Worm (Caenorhabditis elegans) whole organism, L4 larva: Measurements from ENCODE around the gene C31C9.6.

ENCODE experiments used
- D1046.2 ChIP-seq: fragments of 200-800 bp; sonication (Bioruptor generic); IDR thresholded peaks from 2 replicates; pipeline ENCODE4 v1.3.6; 2022; ENCODE audit warnings: missing genetic modification characterization, missing compliant biosample characterization
- F10B5.3 ChIP-seq: sonication (generic microtip); optimal IDR thresholded peaks from 2 replicates; lab custom pipeline; 2016; ENCODE audit warnings: mild to moderate bottlenecking, missing genetic modification characterization, missing compliant biosample characterization
- F49E8.2 ChIP-seq: sonication (generic microtip); optimal IDR thresholded peaks from 2 replicates; lab custom pipeline; 2016; ENCODE audit warnings: missing compliant biosample characterization, mild to moderate bottlenecking, missing genetic modification characterization, borderline replicate concordance
- T20F7.1 ChIP-seq: fragments of 200-800 bp; sonication (Bioruptor generic); optimal IDR thresholded peaks from 2 replicates; lab custom pipeline; 2018; ENCODE audit warnings: mild to moderate bottlenecking, missing genetic modification characterization, missing compliant biosample characterization
- Y105C5A.15 ChIP-seq: fragments of 200-800 bp; sonication (Bioruptor generic); IDR thresholded peaks from 2 replicates; pipeline ENCODE4 v1.3.6; 2022; ENCODE audit warnings: missing genetic modification characterization, missing compliant biosample characterization
- aha-1 ChIP-seq: fragments of 150-350 bp; peaks from one replicate; lab custom pipeline; 2014; ENCODE audit warnings: missing biosample characterization, missing genetic modification characterization
- aly-2 ChIP-seq: sonication (generic microtip); optimal IDR thresholded peaks from 2 replicates; lab custom pipeline; 2018; ENCODE audit warnings: missing biosample characterization, missing genetic modification characterization
- ceh-20 ChIP-seq: fragments of 200-800 bp; sonication (Bioruptor generic); IDR thresholded peaks from 2 replicates; pipeline ENCODE4 v1.3.6; 2022; ENCODE audit warnings: missing genetic modification reagents, missing genetic modification characterization, missing compliant biosample characterization
- ceh-28 ChIP-seq: fragments of 150-350 bp; optimal IDR thresholded peaks from 2 replicates; lab custom pipeline; 2014; ENCODE audit warnings: missing biosample characterization, missing genetic modification reagents, missing genetic modification characterization
- ceh-82 ChIP-seq: sonication (generic microtip); optimal IDR thresholded peaks from 2 replicates; lab custom pipeline; 2017; ENCODE audit warnings: missing biosample characterization, missing genetic modification characterization
- cey-2 ChIP-seq: sonication (generic microtip); optimal IDR thresholded peaks from 3 replicates; lab custom pipeline; 2017; ENCODE audit warnings: missing genetic modification characterization, mild to moderate bottlenecking, missing compliant biosample characterization, antibody characterized with exemption, borderline replicate concordance; ENCODE audit not compliant: insufficient read depth
- dmd-6 ChIP-seq: fragments of 200-800 bp; sonication (Bioruptor generic); IDR thresholded peaks from 2 replicates; pipeline ENCODE4 v1.3.6; 2022; ENCODE audit warnings: missing genetic modification reagents, missing genetic modification characterization, missing compliant biosample characterization
- hlh-11 ChIP-seq: fragments of 200-800 bp; sonication (Bioruptor generic); optimal IDR thresholded peaks from 2 replicates; lab custom pipeline; 2018; ENCODE audit warnings: mild to moderate bottlenecking, missing genetic modification characterization, missing compliant biosample characterization
- hlh-30 ChIP-seq: sonication (generic microtip); optimal IDR thresholded peaks from 2 replicates; lab custom pipeline; 2017; ENCODE audit warnings: antibody characterized with exemption, mild to moderate bottlenecking, missing genetic modification characterization, missing compliant biosample characterization; ENCODE audit not compliant: insufficient read depth
- hmg-1.1 ChIP-seq: fragments of 200-800 bp; sonication (Bioruptor generic); IDR thresholded peaks from 2 replicates; pipeline ENCODE4 v1.3.6; 2022; ENCODE audit warnings: missing genetic modification reagents, missing genetic modification characterization, missing compliant biosample characterization
- jun-1 ChIP-seq: fragments of 150-350 bp; optimal IDR thresholded peaks from 2 replicates; lab custom pipeline; 2014; ENCODE audit warnings: missing biosample characterization, missing genetic modification reagents, missing genetic modification characterization
- lim-7 ChIP-seq: fragments of 200-800 bp; sonication (Bioruptor generic); IDR thresholded peaks from 2 replicates; pipeline ENCODE4 v1.3.6; 2022; ENCODE audit warnings: missing genetic modification characterization, missing compliant biosample characterization
- lin-29 ChIP-seq: fragments of 200-800 bp; sonication (Bioruptor generic); IDR thresholded peaks from 2 replicates; pipeline ENCODE4 v1.3.6; 2022; ENCODE audit warnings: missing genetic modification reagents, missing genetic modification characterization, missing compliant biosample characterization
- lsy-2 ChIP-seq, 2 experiments: fragments of 150-350 bp in 1 of 2; sonication (generic microtip) in 1 of 2; optimal IDR thresholded peaks; 2 replicates each; lab custom pipeline; 2014 to 2017; ENCODE audit warnings: missing biosample characterization in 2 of 2, missing genetic modification characterization in 2 of 2
- mdl-1 ChIP-seq, 2 experiments: fragments of 150-350 bp in 1 of 2; sonication (generic microtip) in 1 of 2; optimal IDR thresholded peaks; 2 replicates each; lab custom pipeline; 2014 to 2017; ENCODE audit warnings: missing biosample characterization in 2 of 2, missing genetic modification characterization in 2 of 2
- mdt-29 ChIP-seq: fragments of 200-800 bp; sonication (Bioruptor generic); IDR thresholded peaks from 2 replicates; pipeline ENCODE4 v1.3.6; 2022; ENCODE audit warnings: missing genetic modification reagents, missing genetic modification characterization, missing compliant biosample characterization
- mxl-2 ChIP-seq: fragments of 200-800 bp; sonication (Bioruptor generic); conservative IDR thresholded peaks from 2 replicates; pipeline ENCODE4 v1.3.6; 2022; ENCODE audit warnings: missing genetic modification reagents, missing genetic modification characterization, missing compliant biosample characterization
- mxl-3 ChIP-seq: fragments of 200-800 bp; sonication (Bioruptor generic); optimal IDR thresholded peaks from 2 replicates; lab custom pipeline; 2018; ENCODE audit warnings: mild to moderate bottlenecking, missing genetic modification characterization, missing compliant biosample characterization
- nhr-10 ChIP-seq: fragments of 150-350 bp; optimal IDR thresholded peaks from 2 replicates; lab custom pipeline; 2014; ENCODE audit warnings: missing biosample characterization, missing genetic modification characterization
- nhr-102 ChIP-seq: sonication (generic microtip); optimal IDR thresholded peaks from 2 replicates; lab custom pipeline; 2016; ENCODE audit warnings: mild to moderate bottlenecking, missing genetic modification characterization, moderate library complexity, missing compliant biosample characterization
- nhr-11 ChIP-seq: fragments of 150-350 bp; optimal IDR thresholded peaks from 2 replicates; lab custom pipeline; 2014; ENCODE audit warnings: missing biosample characterization, missing genetic modification characterization
- nhr-25 ChIP-seq: sonication (generic microtip); optimal IDR thresholded peaks from 2 replicates; lab custom pipeline; 2017; ENCODE audit warnings: missing genetic modification characterization, mild to moderate bottlenecking, missing compliant biosample characterization, antibody characterized with exemption, moderate library complexity, borderline replicate concordance; ENCODE audit not compliant: insufficient read depth
- nhr-28 ChIP-seq: fragments of 150-350 bp; optimal IDR thresholded peaks from 2 replicates; lab custom pipeline; 2014; ENCODE audit warnings: missing biosample characterization, missing genetic modification characterization
- nhr-41 ChIP-seq: fragments of 200-800 bp; sonication (Bioruptor generic); IDR thresholded peaks from 2 replicates; pipeline ENCODE4 v1.3.6; 2022; ENCODE audit warnings: missing genetic modification reagents, missing genetic modification characterization, missing compliant biosample characterization
- nhr-42 ChIP-seq: fragments of 200-800 bp; sonication (Bioruptor generic); IDR thresholded peaks from 2 replicates; pipeline ENCODE4 v1.3.6; 2022; ENCODE audit warnings: missing genetic modification characterization, missing compliant biosample characterization
- nhr-48 ChIP-seq: sonication (generic microtip); optimal IDR thresholded peaks from 2 replicates; lab custom pipeline; 2016; ENCODE audit warnings: mild to moderate bottlenecking, missing genetic modification characterization, missing compliant biosample characterization
- nhr-76 ChIP-seq: fragments of 150-350 bp; optimal IDR thresholded peaks from 2 replicates; lab custom pipeline; 2014; ENCODE audit warnings: missing biosample characterization, missing genetic modification characterization
- nhr-77 ChIP-seq: fragments of 150-350 bp; optimal IDR thresholded peaks from 2 replicates; lab custom pipeline; 2014; ENCODE audit warnings: missing biosample characterization, missing genetic modification characterization
- saeg-2 ChIP-seq: fragments of 200-800 bp; sonication (Bioruptor generic); IDR thresholded peaks from 2 replicates; pipeline ENCODE4 v1.3.6; 2022; ENCODE audit warnings: missing genetic modification reagents, missing genetic modification characterization, missing compliant biosample characterization
- set-16 ChIP-seq: fragments of 200-800 bp; sonication (Bioruptor generic); IDR thresholded peaks from 2 replicates; pipeline ENCODE4 v1.3.6; 2022; ENCODE audit warnings: missing genetic modification reagents, missing genetic modification characterization, missing compliant biosample characterization
- skn-1 ChIP-seq: fragments of 150-350 bp; optimal IDR thresholded peaks from 2 replicates; lab custom pipeline; 2014; ENCODE audit warnings: missing biosample characterization, missing genetic modification characterization
- snpc-1.2 ChIP-seq: fragments of 200-800 bp; sonication (Bioruptor generic); IDR thresholded peaks from 2 replicates; pipeline ENCODE4 v1.3.6; 2022; ENCODE audit warnings: missing genetic modification reagents, missing genetic modification characterization, missing compliant biosample characterization
- tag-97 ChIP-seq: fragments of 200-800 bp; sonication (Bioruptor generic); IDR thresholded peaks from 2 replicates; pipeline ENCODE4 v1.3.6; 2022; ENCODE audit warnings: missing genetic modification characterization, missing compliant biosample characterization
- tra-1 ChIP-seq: fragments of 200-800 bp; sonication (Bioruptor generic); IDR thresholded peaks from 2 replicates; pipeline ENCODE4 v1.3.6; 2022; ENCODE audit warnings: missing genetic modification reagents, missing genetic modification characterization, missing compliant biosample characterization
- unc-62 ChIP-seq, 3 experiments: fragments of 150-350 bp in 1 of 3; sonication (generic microtip); optimal IDR thresholded peaks in 2 of 3; peaks in 1 of 3; 1 replicate in 1 of 3; 2 replicates in 2 of 3; lab custom pipeline; 2014 to 2017; ENCODE audit warnings: missing biosample characterization in 3 of 3, missing genetic modification characterization in 3 of 3, missing genetic modification reagents in 3 of 3, missing genotype in 1 of 3
- vab-7 ChIP-seq: fragments of 200-800 bp; sonication (Bioruptor generic); IDR thresholded peaks from 2 replicates; pipeline ENCODE4 v1.3.6; 2022; ENCODE audit warnings: missing genetic modification reagents, missing genetic modification characterization, missing compliant biosample characterization
- zfp-2 ChIP-seq: sonication (generic microtip); optimal IDR thresholded peaks from 2 replicates; lab custom pipeline; 2016; ENCODE audit warnings: mild to moderate bottlenecking, missing genetic modification characterization, missing compliant biosample characterization

Gene C31C9.6

DNA sequence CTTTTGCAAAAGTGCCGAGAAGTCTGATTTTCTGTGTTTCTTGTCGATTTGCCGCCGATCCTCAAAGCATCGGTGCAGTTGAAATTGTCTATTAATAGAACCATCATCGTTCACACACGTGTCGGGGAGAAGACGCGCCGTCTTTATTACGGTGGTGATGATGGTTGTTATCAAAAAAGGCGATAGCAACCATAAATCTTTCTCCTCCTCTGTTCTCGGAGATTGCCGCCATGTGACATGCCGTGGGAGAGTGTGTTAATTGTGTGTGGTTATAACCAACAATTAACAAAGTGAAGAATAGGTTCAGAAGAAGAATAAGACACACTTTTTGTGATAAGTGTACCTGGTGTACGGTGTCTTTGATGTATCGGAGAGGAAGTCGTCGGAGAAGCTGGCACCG lies 19.2 kb upstream of the C31C9.6 start (continued):
- TF ChIP-seq aly-2 (tag; lab: Kevin White, UChicago) (no peak), saeg-2 (GFP tag; lab: Robert Waterston, UW) (no peak)

DNA sequence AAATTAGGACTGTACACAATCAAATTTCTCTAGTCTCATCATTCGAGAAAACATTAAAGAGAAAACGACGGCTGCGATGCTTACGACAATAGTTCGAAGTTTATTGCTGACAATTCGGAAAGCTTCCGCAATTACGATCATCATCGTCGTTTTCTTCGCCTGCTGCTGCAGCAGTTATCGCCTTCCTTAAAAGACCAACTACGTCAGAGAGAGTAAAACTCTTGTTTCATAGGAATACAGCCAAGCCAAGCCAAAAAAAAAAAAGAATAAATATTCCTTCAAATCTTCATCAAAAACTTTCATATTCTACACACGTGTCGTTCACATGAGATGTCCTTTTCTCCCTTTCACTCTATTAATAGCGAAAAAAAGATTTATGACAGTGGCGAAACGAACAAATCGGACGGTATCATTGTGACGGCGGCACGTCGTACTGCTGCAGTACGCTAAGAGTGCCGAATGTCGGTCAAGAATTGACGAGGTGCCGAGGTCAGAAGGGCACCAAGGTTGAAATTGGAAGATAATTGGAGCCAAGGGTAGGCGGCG lies 18.0 kb upstream of the C31C9.6 start:
- TF ChIP-seq cey-2 (tag; lab: Kevin White, UChicago) (peak; percentile 16), unc-62 (GFP tag; optimal IDR thresholded peaks at IDR 0.05 in 1 of 2; lab: Kevin White, UChicago) (peak in 1 of 2 experiments; percentile 68), unc-62 (tag; optimal IDR thresholded peaks at IDR 0.05; lab: Kevin White, UChicago) (no peak), dmd-6 (0 out of 2 replicates have a peak, but pooled peaks have one; percentile 6), nhr-41 (no peak), hmg-1.1 (GFP tag; lab: Robert Waterston, UW) (no peak), D1046.2 (GFP tag; lab: Robert Waterston, UW) (no peak), mxl-2 (GFP tag; lab: Robert Waterston, UW) (0 out of 2 replicates have a peak, but pooled peaks have one; percentile 9), F49E8.2 (no peak), lim-7 (GFP tag; lab: Robert Waterston, UW) (no peak), tag-97 (GFP tag; lab: Robert Waterston, UW) (no peak), nhr-48 (tag; lab: Kevin White, UChicago) (peak; percentile 85), nhr-11 (tag; lab: Kevin White, UChicago) (no peak), ceh-20 (0 out of 2 replicates have a peak, but pooled peaks have one; percentile 29), mdt-29 (GFP tag; lab: Robert Waterston, UW) (no peak), ceh-82 (tag; lab: Kevin White, UChicago) (no peak), nhr-102 (tag; lab: Kevin White, UChicago) (peak; percentile 3), aha-1 (tag; lab: Kevin White, UChicago) (peak; percentile 91), lin-29 (GFP tag; lab: Robert Waterston, UW) (no peak), hlh-11 (peak; percentile 41), nhr-28 (peak; percentile 51), vab-7 (GFP tag; lab: Robert Waterston, UW) (no peak), mdl-1 (tag; optimal IDR thresholded peaks at IDR 0.05; lab: Kevin White, UChicago) (peak in 1 of 2 experiments; percentile 53), ceh-28 (tag; lab: Kevin White, UChicago) (no peak), nhr-10 (tag; lab: Kevin White, UChicago) (no peak), nhr-77 (tag; lab: Kevin White, UChicago) (peak; percentile 5), Y105C5A.15 (GFP tag; lab: Robert Waterston, UW) (no peak), mxl-3 (peak; percentile 25), hlh-30 (peak; percentile 57), lsy-2 (tag; optimal IDR thresholded peaks at IDR 0.05; lab: Kevin White, UChicago) (peak in 1 of 2 experiments; percentile 28), F10B5.3 (tag; lab: Kevin White, UChicago) (no peak)

DNA sequence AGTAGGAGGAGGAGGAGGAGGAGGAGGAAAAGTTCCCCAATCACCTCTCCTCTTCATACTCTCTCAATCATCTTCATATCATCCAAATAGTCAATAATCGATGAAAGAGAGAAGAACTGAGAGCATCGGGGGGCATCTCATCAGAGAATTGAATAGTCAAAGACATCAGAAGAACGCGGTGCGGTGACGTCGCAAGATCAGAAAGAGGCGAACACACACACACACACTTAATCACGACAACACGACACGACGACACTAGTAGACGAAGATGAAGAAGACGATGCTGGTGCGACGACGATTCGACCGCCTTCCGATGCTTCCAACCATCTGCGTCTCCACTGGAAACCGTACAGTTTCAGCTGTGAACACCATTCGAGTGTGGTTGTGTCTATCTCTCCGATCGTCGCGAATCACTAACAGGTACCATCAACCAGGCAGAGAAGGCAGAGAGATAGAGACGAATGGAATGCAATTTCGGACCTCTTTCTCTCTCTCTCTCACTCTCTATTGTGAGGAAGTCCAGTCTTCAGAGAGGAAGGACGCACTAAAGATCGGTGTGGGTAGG lies 16.7 kb upstream of the C31C9.6 start:
- no peak for TF ChIP-seq jun-1
- peak; percentile 87 for TF ChIP-seq hlh-11
- TF ChIP-seq set-16 (GFP tag; lab: Robert Waterston, UW): peak; percentile 22; the same call in 1 of the 2 replicates
- peak in 1 of 2 experiments; percentile 55 for TF ChIP-seq mdl-1 (tag; optimal IDR thresholded peaks at IDR 0.05; lab: Kevin White, UChicago)
- no peak for TF ChIP-seq tra-1 (GFP tag; lab: Robert Waterston, UW)
- TF ChIP-seq mxl-2 (GFP tag; lab: Robert Waterston, UW): 0 out of 2 replicates have a peak, but pooled peaks have one; percentile 18
- TF ChIP-seq nhr-77 (tag; lab: Kevin White, UChicago): peak; percentile 30
- TF ChIP-seq nhr-48 (tag; lab: Kevin White, UChicago): peak; percentile 66
- peak; percentile 37 for TF ChIP-seq mxl-3
- no peak for TF ChIP-seq nhr-76 (tag; lab: Kevin White, UChicago)
- no peak for TF ChIP-seq lin-29 (GFP tag; lab: Robert Waterston, UW)
- TF ChIP-seq nhr-25 (tag; lab: Kevin White, UChicago): peak; percentile 56
- peak; percentile 27 for TF ChIP-seq dmd-6
- no peak for TF ChIP-seq zfp-2 (tag; lab: Kevin White, UChicago)
- TF ChIP-seq nhr-28: peak; percentile 54
- no peak for TF ChIP-seq skn-1
- TF ChIP-seq nhr-42 (GFP tag; lab: Robert Waterston, UW): 0 out of 2 replicates have a peak, but pooled peaks have one; percentile 28
- peak; percentile 5 for TF ChIP-seq hlh-30
- peak; percentile 55 for TF ChIP-seq nhr-10 (tag; lab: Kevin White, UChicago)
- peak in 1 of 2 experiments; percentile 100 for TF ChIP-seq unc-62 (GFP tag; optimal IDR thresholded peaks at IDR 0.05 in 1 of 2; lab: Kevin White, UChicago)
- TF ChIP-seq unc-62 (tag; optimal IDR thresholded peaks at IDR 0.05; lab: Kevin White, UChicago): no peak
- peak; percentile 96 for TF ChIP-seq aha-1 (tag; lab: Kevin White, UChicago)
- no peak for TF ChIP-seq T20F7.1 (GFP tag; lab: Kevin White, UChicago)
- peak; percentile 12 for TF ChIP-seq ceh-28 (tag; lab: Kevin White, UChicago)
- 0 out of 2 replicates have a peak, but pooled peaks have one; percentile 24 for TF ChIP-seq snpc-1.2 (GFP tag; lab: Robert Waterston, UW)
- peak; percentile 60; the same call in 1 of the 2 replicates for TF ChIP-seq mdt-29 (GFP tag; lab: Robert Waterston, UW)
